Fruit fly (Drosophila melanogaster): ENCODE data around the gene Nemp.

The Nemp gene

dm6 chrX:16610601-16611058 lies 44.2 kb downstream of the Nemp start, which contains the start of gene mbt (continued):
- peak; percentile 6 for TF ChIP-seq dm (GFP tag; optimal IDR thresholded peaks at IDR 0.05)
- 0 out of 2 replicates have a peak, but pooled peaks have one; percentile 32 for TF ChIP-seq sob (GFP tag; IDR thresholded peaks at IDR 0.05)
- no peak for TF ChIP-seq Gsc (GFP tag; IDR thresholded peaks at IDR 0.05)
- TF ChIP-seq crp (GFP tag; optimal IDR thresholded peaks at IDR 0.05): no peak
- peak; percentile 28 for TF ChIP-seq CG12391 (tag; optimal IDR thresholded peaks at IDR 0.05)
- no peak for TF ChIP-seq pnt (GFP tag; optimal IDR thresholded peaks at IDR 0.05)
- TF ChIP-seq YL-1 (GFP tag; optimal IDR thresholded peaks at IDR 0.05): peak; percentile 83
- TF ChIP-seq HLH54F (GFP tag; optimal IDR thresholded peaks at IDR 0.05): no peak
- peak; percentile 93 for TF ChIP-seq pzg (GFP tag; optimal IDR thresholded peaks at IDR 0.05)
- no peak for TF ChIP-seq NfI (GFP tag; optimal IDR thresholded peaks at IDR 0.05)
- no peak for TF ChIP-seq CG11398 (GFP tag; optimal IDR thresholded peaks at IDR 0.05)
- TF ChIP-seq Adf1 (GFP tag; IDR thresholded peaks at IDR 0.05): peak; percentile 43; the same call in 1 of the 2 replicates
- TF ChIP-seq lola (GFP tag; optimal IDR thresholded peaks at IDR 0.05): no peak
- TF ChIP-seq CG9797 (GFP tag; optimal IDR thresholded peaks at IDR 0.05): peak; percentile 94
- no peak for TF ChIP-seq CG1647 (GFP tag; optimal IDR thresholded peaks at IDR 0.05)
- TF ChIP-seq CG11723 (GFP tag; optimal IDR thresholded peaks at IDR 0.05): no peak
- peak; percentile 82 for TF ChIP-seq CG14860 (GFP tag; IDR thresholded peaks at IDR 0.05; ENCODE audit: partially characterized antibody)
- no peak for TF ChIP-seq Sry-β (GFP tag; optimal IDR thresholded peaks at IDR 0.05)
- TF ChIP-seq seq (GFP tag; IDR thresholded peaks at IDR 0.05): no peak
- peak; percentile 88 for TF ChIP-seq unc-4 (GFP tag; IDR thresholded peaks at IDR 0.05; ENCODE audit: partially characterized antibody)
- no peak for TF ChIP-seq Lim3 (GFP tag; IDR thresholded peaks at IDR 0.05)
- TF ChIP-seq CG6765 (GFP tag; optimal IDR thresholded peaks at IDR 0.05): no peak
- no peak for TF ChIP-seq CG31441 (GFP tag; IDR thresholded peaks at IDR 0.05)
- no peak for TF ChIP-seq Lhr (GFP tag; optimal IDR thresholded peaks at IDR 0.05)
- no peak for TF ChIP-seq Hmx (GFP tag; optimal IDR thresholded peaks at IDR 0.05)
- no peak for TF ChIP-seq CG17802 (tag; optimal IDR thresholded peaks at IDR 0.05)
- TF ChIP-seq p53 (GFP tag; optimal IDR thresholded peaks at IDR 0.05): peak; percentile 58
- TF ChIP-seq jigr1 (GFP tag; IDR thresholded peaks at IDR 0.05): no peak
- no peak for TF ChIP-seq CG16779 (GFP tag; IDR thresholded peaks at IDR 0.05)
- TF ChIP-seq Oaz (GFP tag; IDR thresholded peaks at IDR 0.05): no peak
- TF ChIP-seq CG15514 (GFP tag; optimal IDR thresholded peaks at IDR 0.05): peak; percentile 72
- TF ChIP-seq Fer3 (tag; optimal IDR thresholded peaks at IDR 0.05): no peak
- TF ChIP-seq gsb (GFP tag; IDR thresholded peaks at IDR 0.05): no peak
- no peak for TF ChIP-seq CG7745 (tag; optimal IDR thresholded peaks at IDR 0.05)
- no peak for TF ChIP-seq bsh (GFP tag; optimal IDR thresholded peaks at IDR 0.05)
- peak; percentile 31 for TF ChIP-seq stwl (tag; optimal IDR thresholded peaks at IDR 0.05)
- TF ChIP-seq vnd (GFP tag; IDR thresholded peaks at IDR 0.05; ENCODE audit: partially characterized antibody): peak; percentile 82
- no peak for TF ChIP-seq CG6813 (GFP tag; optimal IDR thresholded peaks at IDR 0.05)
- no peak for TF ChIP-seq Lpt (GFP tag; optimal IDR thresholded peaks at IDR 0.05)
- peak; percentile 86 for TF ChIP-seq CG7963 (GFP tag; IDR thresholded peaks at IDR 0.05; ENCODE audit: partially characterized antibody)
- peak; percentile 31 for TF ChIP-seq mam (GFP tag; optimal IDR thresholded peaks at IDR 0.05)
- TF ChIP-seq CG10543 (GFP tag; optimal IDR thresholded peaks at IDR 0.05): no peak
- peak; percentile 88 for TF ChIP-seq mld (GFP tag; IDR thresholded peaks at IDR 0.05; ENCODE audit: partially characterized antibody)
- peak; percentile 99 for TF ChIP-seq Sry-δ (GFP tag; optimal IDR thresholded peaks at IDR 0.05)
- no peak for TF ChIP-seq CG43689 (GFP tag; IDR thresholded peaks at IDR 0.05)
- TF ChIP-seq Med (GFP tag): peak; percentile 89
- TF ChIP-seq CG10654 (GFP tag; optimal IDR thresholded peaks at IDR 0.05): no peak
- peak; percentile 55 for TF ChIP-seq CG10147 (GFP tag; optimal IDR thresholded peaks at IDR 0.05)
- TF ChIP-seq CG12236 (GFP tag; optimal IDR thresholded peaks at IDR 0.05): no peak
- TF ChIP-seq vvl (GFP tag; IDR thresholded peaks at IDR 0.05): no peak

All from whole organism, embryonic.